Fruit fly (Drosophila melanogaster): ENCODE data around the gene CG6236.

- no peak for TF ChIP-seq pan (optimal IDR thresholded peaks at IDR 0.05)
- TF ChIP-seq CG9705 (GFP tag; optimal IDR thresholded peaks at IDR 0.05) = no peak
- TF ChIP-seq Abd-B (GFP tag; optimal IDR thresholded peaks at IDR 0.05) = no peak
- no peak for TF ChIP-seq CG32264 (GFP tag; optimal IDR thresholded peaks at IDR 0.05)
- TF ChIP-seq psq (GFP tag; optimal IDR thresholded peaks at IDR 0.05) = no peak
- no peak for TF ChIP-seq usp (GFP tag; optimal IDR thresholded peaks at IDR 0.05)
- no peak for TF ChIP-seq Vsx2 (GFP tag; optimal IDR thresholded peaks at IDR 0.05; ENCODE audit: partially characterized antibody)
- no peak for TF ChIP-seq foxo (GFP tag; optimal IDR thresholded peaks at IDR 0.05)
Measured at dm6 chr3R:15354019-15354418, 25.9 kb upstream of the CG6236 start.
